Worm (Caenorhabditis elegans) whole organism, L4 larva: Measurements from ENCODE around the gene C35B1.5.
A peak's percentile ranks its signal among the peaks of the same experiment; 100 is the strongest.

Experiments used
- D1046.2 ChIP-seq: fragments of 200-800 bp; sonication (Bioruptor generic); IDR thresholded peaks from 2 replicates; pipeline ENCODE4 v1.3.6; 2022; ENCODE audit warnings: missing genetic modification characterization, missing compliant biosample characterization
- F44E2.7 ChIP-seq: fragments of 200-800 bp; sonication (Bioruptor generic); IDR thresholded peaks from 2 replicates; pipeline ENCODE4 v2.1.2; 2022; ENCODE audit warnings: missing genetic modification characterization, missing compliant biosample characterization
- T26A8.4 ChIP-seq: fragments of 200-800 bp; sonication (Bioruptor generic); IDR thresholded peaks from 2 replicates; pipeline ENCODE4 v1.3.6; 2022; ENCODE audit warnings: missing genetic modification characterization, missing compliant biosample characterization
- Y105C5A.15 ChIP-seq: fragments of 200-800 bp; sonication (Bioruptor generic); IDR thresholded peaks from 2 replicates; pipeline ENCODE4 v1.3.6; 2022; ENCODE audit warnings: missing genetic modification characterization, missing compliant biosample characterization
- Y5F2A.4 ChIP-seq: fragments of 200-800 bp; sonication (Bioruptor generic); optimal IDR thresholded peaks from 2 replicates; lab custom pipeline; 2018; ENCODE audit warnings: mild to moderate bottlenecking, missing genetic modification characterization, missing compliant biosample characterization
- aha-1 ChIP-seq: fragments of 150-350 bp; peaks from one replicate; lab custom pipeline; 2014; ENCODE audit warnings: missing biosample characterization, missing genetic modification characterization
- ama-1 ChIP-seq: fragments of 150-350 bp; optimal IDR thresholded peaks from 2 replicates; lab custom pipeline; 2014; ENCODE audit warnings: inconsistent platforms, mixed read lengths
- arid-1 ChIP-seq: fragments of 200-800 bp; sonication (Bioruptor generic); conservative IDR thresholded peaks from 2 replicates; pipeline ENCODE4 v1.3.6; 2022; ENCODE audit warnings: missing genetic modification reagents, missing genetic modification characterization, missing compliant biosample characterization
- ceh-62 ChIP-seq: sonication (generic microtip); optimal IDR thresholded peaks from 2 replicates; lab custom pipeline; 2017; ENCODE audit warnings: missing biosample characterization, missing genetic modification characterization
- daf-16 ChIP-seq, 3 experiments: sonication (generic microtip); optimal IDR thresholded peaks; 2 replicates each; lab custom pipeline; 2016 to 2017; ENCODE audit warnings: missing genetic modification characterization in 3 of 3, missing genetic modification reagents in 3 of 3, mild to moderate bottlenecking in 2 of 3, missing compliant biosample characterization in 2 of 3, missing biosample characterization in 1 of 3, moderate library complexity in 1 of 3
- dmd-6 ChIP-seq: fragments of 200-800 bp; sonication (Bioruptor generic); IDR thresholded peaks from 2 replicates; pipeline ENCODE4 v1.3.6; 2022; ENCODE audit warnings: missing genetic modification reagents, missing genetic modification characterization, missing compliant biosample characterization
- dmd-8 ChIP-seq: fragments of 200-800 bp; sonication (Bioruptor generic); IDR thresholded peaks from 2 replicates; pipeline ENCODE4 v1.3.6; 2022; ENCODE audit warnings: missing genetic modification characterization, missing compliant biosample characterization
- dve-1 ChIP-seq: sonication (generic microtip); optimal IDR thresholded peaks from 2 replicates; lab custom pipeline; 2017; ENCODE audit warnings: antibody characterized with exemption, mild to moderate bottlenecking, missing genetic modification characterization, missing compliant biosample characterization; ENCODE audit not compliant: insufficient read depth
- hif-1 ChIP-seq, 2 experiments: sonication (generic microtip); optimal IDR thresholded peaks; 2 replicates each; lab custom pipeline; 2016 to 2017; ENCODE audit warnings: missing compliant biosample characterization in 2 of 2, missing genetic modification characterization in 2 of 2, missing genetic modification reagents in 2 of 2, missing genotype in 2 of 2, mild to moderate bottlenecking in 1 of 2
- hlh-11 ChIP-seq: fragments of 200-800 bp; sonication (Bioruptor generic); optimal IDR thresholded peaks from 2 replicates; lab custom pipeline; 2018; ENCODE audit warnings: mild to moderate bottlenecking, missing genetic modification characterization, missing compliant biosample characterization
- hlh-30 ChIP-seq: sonication (generic microtip); optimal IDR thresholded peaks from 2 replicates; lab custom pipeline; 2017; ENCODE audit warnings: antibody characterized with exemption, mild to moderate bottlenecking, missing genetic modification characterization, missing compliant biosample characterization; ENCODE audit not compliant: insufficient read depth
- hmg-1.1 ChIP-seq: fragments of 200-800 bp; sonication (Bioruptor generic); IDR thresholded peaks from 2 replicates; pipeline ENCODE4 v1.3.6; 2022; ENCODE audit warnings: missing genetic modification reagents, missing genetic modification characterization, missing compliant biosample characterization
- lin-29 ChIP-seq: fragments of 200-800 bp; sonication (Bioruptor generic); IDR thresholded peaks from 2 replicates; pipeline ENCODE4 v1.3.6; 2022; ENCODE audit warnings: missing genetic modification reagents, missing genetic modification characterization, missing compliant biosample characterization
- lin-38 ChIP-seq: fragments of 200-800 bp; sonication (Bioruptor generic); IDR thresholded peaks from 2 replicates; pipeline ENCODE4 v1.3.6; 2022; ENCODE audit warnings: missing genetic modification reagents, missing genetic modification characterization, missing compliant biosample characterization
- lin-39 ChIP-seq: fragments of 150-350 bp; optimal IDR thresholded peaks from 2 replicates; lab custom pipeline; 2014; ENCODE audit warnings: missing biosample characterization, missing genetic modification reagents, missing genetic modification characterization
- lsy-2 ChIP-seq, 2 experiments: fragments of 150-350 bp in 1 of 2; sonication (generic microtip) in 1 of 2; optimal IDR thresholded peaks; 2 replicates each; lab custom pipeline; 2014 to 2017; ENCODE audit warnings: missing biosample characterization in 2 of 2, missing genetic modification characterization in 2 of 2
- mdt-29 ChIP-seq: fragments of 200-800 bp; sonication (Bioruptor generic); IDR thresholded peaks from 2 replicates; pipeline ENCODE4 v1.3.6; 2022; ENCODE audit warnings: missing genetic modification reagents, missing genetic modification characterization, missing compliant biosample characterization
- mep-1 ChIP-seq: fragments of 150-350 bp; sonication (generic microtip); optimal IDR thresholded peaks from 3 replicates; lab custom pipeline; 2014; ENCODE audit warnings: missing biosample characterization, missing genetic modification characterization
- mes-2 ChIP-seq: sonication (generic microtip); optimal IDR thresholded peaks from 2 replicates; lab custom pipeline; 2016; ENCODE audit warnings: missing genotype, mild to moderate bottlenecking, missing genetic modification characterization, missing compliant biosample characterization; ENCODE audit not compliant: poor library complexity, severe bottlenecking
- mxl-2 ChIP-seq: fragments of 200-800 bp; sonication (Bioruptor generic); conservative IDR thresholded peaks from 2 replicates; pipeline ENCODE4 v1.3.6; 2022; ENCODE audit warnings: missing genetic modification reagents, missing genetic modification characterization, missing compliant biosample characterization
- mxl-3 ChIP-seq: fragments of 200-800 bp; sonication (Bioruptor generic); optimal IDR thresholded peaks from 2 replicates; lab custom pipeline; 2018; ENCODE audit warnings: mild to moderate bottlenecking, missing genetic modification characterization, missing compliant biosample characterization
- nhr-10 ChIP-seq: fragments of 150-350 bp; optimal IDR thresholded peaks from 2 replicates; lab custom pipeline; 2014; ENCODE audit warnings: missing biosample characterization, missing genetic modification characterization
- nhr-102 ChIP-seq: sonication (generic microtip); optimal IDR thresholded peaks from 2 replicates; lab custom pipeline; 2016; ENCODE audit warnings: mild to moderate bottlenecking, missing genetic modification characterization, moderate library complexity, missing compliant biosample characterization
- nhr-237 ChIP-seq: sonication (generic microtip); optimal IDR thresholded peaks from 2 replicates; lab custom pipeline; 2017; ENCODE audit warnings: missing biosample characterization, missing genetic modification characterization
- nhr-25 ChIP-seq: sonication (generic microtip); optimal IDR thresholded peaks from 2 replicates; lab custom pipeline; 2017; ENCODE audit warnings: missing genetic modification characterization, mild to moderate bottlenecking, missing compliant biosample characterization, antibody characterized with exemption, moderate library complexity, borderline replicate concordance; ENCODE audit not compliant: insufficient read depth
- nhr-28 ChIP-seq: fragments of 150-350 bp; optimal IDR thresholded peaks from 2 replicates; lab custom pipeline; 2014; ENCODE audit warnings: missing biosample characterization, missing genetic modification characterization
- nhr-77 ChIP-seq: fragments of 150-350 bp; optimal IDR thresholded peaks from 2 replicates; lab custom pipeline; 2014; ENCODE audit warnings: missing biosample characterization, missing genetic modification characterization
- php-3 ChIP-seq: fragments of 200-800 bp; sonication (Bioruptor generic); IDR thresholded peaks from 2 replicates; pipeline ENCODE4 v1.3.6; 2022; ENCODE audit warnings: missing genetic modification reagents, missing genetic modification characterization, missing compliant biosample characterization
- rbr-2 ChIP-seq: sonication (generic microtip); optimal IDR thresholded peaks from 2 replicates; lab custom pipeline; 2016; ENCODE audit warnings: missing genotype, missing genetic modification characterization, missing compliant biosample characterization
- sdz-12 ChIP-seq: fragments of 200-800 bp; sonication (Bioruptor generic); optimal IDR thresholded peaks from 2 replicates; lab custom pipeline; 2018; ENCODE audit warnings: mild to moderate bottlenecking, missing genetic modification characterization, missing compliant biosample characterization
- snpc-1.2 ChIP-seq: fragments of 200-800 bp; sonication (Bioruptor generic); IDR thresholded peaks from 2 replicates; pipeline ENCODE4 v1.3.6; 2022; ENCODE audit warnings: missing genetic modification reagents, missing genetic modification characterization, missing compliant biosample characterization
- unc-62 ChIP-seq, 3 experiments: fragments of 150-350 bp in 1 of 3; sonication (generic microtip); optimal IDR thresholded peaks in 2 of 3; peaks in 1 of 3; 1 replicate in 1 of 3; 2 replicates in 2 of 3; lab custom pipeline; 2014 to 2017; ENCODE audit warnings: missing biosample characterization in 3 of 3, missing genetic modification characterization in 3 of 3, missing genetic modification reagents in 3 of 3, missing genotype in 1 of 3
- zfp-2 ChIP-seq: sonication (generic microtip); optimal IDR thresholded peaks from 2 replicates; lab custom pipeline; 2016; ENCODE audit warnings: mild to moderate bottlenecking, missing genetic modification characterization, missing compliant biosample characterization
- zip-11 ChIP-seq: fragments of 200-800 bp; sonication (Bioruptor generic); IDR thresholded peaks from 2 replicates; pipeline ENCODE4 v1.3.6; 2022; ENCODE audit warnings: missing genetic modification characterization, missing compliant biosample characterization
- zip-2 ChIP-seq: fragments of 150-350 bp; optimal IDR thresholded peaks from 2 replicates; lab custom pipeline; 2014; ENCODE audit warnings: missing biosample characterization, missing genetic modification characterization

Gene C35B1.5

DNA sequence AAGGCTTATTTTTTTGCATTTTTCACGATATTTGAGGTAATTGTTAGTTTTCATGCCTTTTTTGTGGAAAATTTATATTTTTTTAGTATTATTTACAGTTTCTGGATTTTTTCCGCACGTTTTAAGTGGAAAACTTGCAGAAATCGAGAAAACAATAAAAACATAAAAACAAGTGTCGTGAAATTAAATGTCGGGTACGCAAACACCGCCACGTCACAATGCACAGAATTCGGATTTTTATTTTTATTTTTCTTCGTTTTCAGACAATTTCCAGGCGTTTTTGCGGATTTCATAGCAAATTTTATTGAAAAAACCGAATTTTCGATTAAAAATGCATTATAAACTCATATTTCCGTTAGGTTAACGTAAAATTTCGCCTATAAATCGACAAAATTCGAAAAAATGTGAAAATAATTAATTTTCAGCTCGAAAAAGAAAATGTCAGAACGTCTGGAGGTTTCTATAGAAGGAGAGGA is 1.8 kb upstream of the C35B1.5 start, which contains the start of gene C35B1.2:
Gene C35B1.2 (plus strand): TSS at position 426 of the 476 bp plus-strand sequence.
- TF ChIP-seq php-3 (GFP tag; lab: Robert Waterston, UW) (0 out of 2 replicates have a peak, but pooled peaks have one; percentile 26), snpc-1.2 (GFP tag; lab: Robert Waterston, UW) (0 out of 2 replicates have a peak, but pooled peaks have one; percentile 41), lin-38 (GFP tag; lab: Robert Waterston, UW) (peak; percentile 42), ama-1 (no peak), sdz-12 (GFP tag; lab: Kevin White, UChicago) (no peak), mes-2 (tag; lab: Kevin White, UChicago) (peak; percentile 53), daf-16 (GFP tag; optimal IDR thresholded peaks at IDR 0.05; lab: Kevin White, UChicago) (no peak), daf-16 (tag; optimal IDR thresholded peaks at IDR 0.05; lab: Kevin White, UChicago) (peak; percentile 10), lsy-2 (tag; optimal IDR thresholded peaks at IDR 0.05; lab: Kevin White, UChicago) (peak in 1 of 2 experiments; percentile 51)

DNA sequence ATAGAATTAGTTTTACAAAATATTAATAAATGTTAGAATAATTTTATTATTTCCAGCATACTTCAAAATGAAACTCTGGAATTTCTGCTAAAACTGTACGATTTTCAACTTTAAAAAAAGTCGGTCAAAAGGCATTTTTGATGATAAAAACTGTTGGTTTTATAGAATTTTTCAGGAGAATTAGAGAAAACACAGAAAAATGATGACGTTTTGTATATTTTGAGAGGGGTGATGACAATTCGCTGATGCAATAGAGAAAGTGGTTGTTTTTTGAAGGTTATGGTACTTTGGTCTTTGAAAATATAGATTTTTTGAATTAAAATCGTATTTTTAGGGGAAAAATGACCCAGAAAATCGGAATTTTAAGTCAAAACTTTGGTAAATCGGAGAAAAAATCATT is 1.0 kb upstream of the C35B1.5 start:
- no peak for TF ChIP-seq dmd-8 (GFP tag; lab: Robert Waterston, UW)
- TF ChIP-seq nhr-77 (tag; lab: Kevin White, UChicago) = peak; percentile 23
- no peak for TF ChIP-seq mxl-3 (GFP tag; lab: Kevin White, UChicago)
- TF ChIP-seq nhr-102 (tag; lab: Kevin White, UChicago) = no peak
- TF ChIP-seq hlh-30 (tag; lab: Kevin White, UChicago) = peak; percentile 47
- TF ChIP-seq T26A8.4 = no peak
- TF ChIP-seq dve-1 = peak; percentile 52
- peak; percentile 35 for TF ChIP-seq nhr-28 (tag; lab: Kevin White, UChicago)
- TF ChIP-seq lin-39 (tag; lab: Kevin White, UChicago) = no peak
- no peak for TF ChIP-seq daf-16 (GFP tag; optimal IDR thresholded peaks at IDR 0.05; lab: Kevin White, UChicago)
- peak; percentile 83 for TF ChIP-seq daf-16 (tag; optimal IDR thresholded peaks at IDR 0.05; lab: Kevin White, UChicago)
- no peak for TF ChIP-seq hif-1 (tag; optimal IDR thresholded peaks at IDR 0.05; lab: Kevin White, UChicago)
- TF ChIP-seq Y5F2A.4 (GFP tag; lab: Kevin White, UChicago) = no peak
- TF ChIP-seq dmd-6 (GFP tag; lab: Robert Waterston, UW) = peak; percentile 29; the same call in 1 of the 2 replicates
- no peak for TF ChIP-seq rbr-2
- TF ChIP-seq mep-1 (tag; lab: Kevin White, UChicago) = peak; percentile 7
- peak; percentile 23 for TF ChIP-seq hlh-11 (tag; lab: Kevin White, UChicago)
- peak in 1 of 2 experiments; percentile 17 for TF ChIP-seq lsy-2 (tag; optimal IDR thresholded peaks at IDR 0.05; lab: Kevin White, UChicago)
- TF ChIP-seq, all 104 proteins: peak for 9

DNA sequence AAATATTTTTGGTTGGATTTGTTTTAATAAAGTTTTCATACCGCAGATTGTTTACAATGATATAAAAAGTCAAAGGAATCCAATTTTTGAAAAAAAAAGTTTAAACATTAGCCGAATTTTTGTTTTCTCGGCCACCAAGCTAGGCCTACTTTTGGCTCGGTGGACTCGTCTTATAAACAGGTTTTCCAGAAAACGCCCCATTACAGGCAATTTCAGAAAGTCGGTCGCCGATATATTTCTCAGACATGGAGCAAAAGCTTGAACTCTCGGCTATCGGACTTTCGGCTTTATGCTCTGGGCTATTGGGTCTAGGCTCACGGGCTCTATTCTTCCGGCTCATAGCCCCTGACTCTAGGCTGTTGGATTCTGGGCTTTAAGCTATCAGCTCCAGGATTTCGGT is 915 bp downstream of the C35B1.5 start:
- TF ChIP-seq nhr-237 (tag; lab: Kevin White, UChicago) (no peak), ama-1 (no peak), zip-2 (no peak), rbr-2 (no peak), aha-1 (tag; lab: Kevin White, UChicago) (peak; percentile 44), nhr-10 (tag; lab: Kevin White, UChicago) (no peak), zfp-2 (no peak), nhr-25 (tag; lab: Kevin White, UChicago) (no peak), mdt-29 (no peak), dmd-6 (GFP tag; lab: Robert Waterston, UW) (no peak), snpc-1.2 (GFP tag; lab: Robert Waterston, UW) (no peak), lin-29 (GFP tag; lab: Robert Waterston, UW) (no peak), mxl-3 (GFP tag; lab: Kevin White, UChicago) (no peak), daf-16 (GFP tag; optimal IDR thresholded peaks at IDR 0.05; lab: Kevin White, UChicago) (no peak), daf-16 (tag; optimal IDR thresholded peaks at IDR 0.05; lab: Kevin White, UChicago) (peak; percentile 2), arid-1 (GFP tag; lab: Robert Waterston, UW) (no peak), dve-1 (no peak), zip-11 (GFP tag; lab: Robert Waterston, UW) (no peak), unc-62 (GFP tag; optimal IDR thresholded peaks at IDR 0.05 in 1 of 2; lab: Kevin White, UChicago) (no peak), unc-62 (tag; optimal IDR thresholded peaks at IDR 0.05; lab: Kevin White, UChicago) (no peak), F44E2.7 (no peak), hmg-1.1 (GFP tag; lab: Robert Waterston, UW) (no peak), D1046.2 (GFP tag; lab: Robert Waterston, UW) (no peak), ceh-62 (no peak), mxl-2 (GFP tag; lab: Robert Waterston, UW) (no peak), Y105C5A.15 (GFP tag; lab: Robert Waterston, UW) (no peak), nhr-102 (tag; lab: Kevin White, UChicago) (peak; percentile 42)
